Fruit fly (Drosophila melanogaster) whole organism, embryonic: Measurements from ENCODE around the gene amrt.
A peak's percentile ranks its signal among the peaks of the same experiment; 100 is the strongest.

Experiments
- Antp ChIP-seq: fragments of 200-800 bp; sonication (Bioruptor generic); optimal IDR thresholded peaks from 3 replicates; lab custom pipeline; 2016; ENCODE audit warnings: missing biosample characterization, missing genetic modification characterization
- Asciz ChIP-seq: fragments of 200-800 bp; sonication (Bioruptor generic); optimal IDR thresholded peaks from 2 replicates; lab custom pipeline; 2017; ENCODE audit warnings: missing biosample characterization, mild to moderate bottlenecking, missing genetic modification characterization, missing genetic modification reagents
- Atf6 ChIP-seq: fragments of 200-800 bp; sonication (Bioruptor generic); IDR thresholded peaks from 2 replicates; pipeline ENCODE4 v1.3.6; 2022; ENCODE audit warnings: missing biosample characterization, missing genetic modification characterization
- Awh ChIP-seq: fragments of 200-800 bp; sonication (Bioruptor generic); IDR thresholded peaks from 2 replicates; pipeline ENCODE4, ENCODE4 v1.3.6; 2022; ENCODE audit warnings: missing biosample characterization, missing genetic modification characterization
- Bteb2 ChIP-seq: fragments of 200-800 bp; sonication (Bioruptor generic); optimal IDR thresholded peaks from 2 replicates; lab custom pipeline; 2016; ENCODE audit warnings: missing biosample characterization, missing genetic modification characterization
- CG10209 ChIP-seq: fragments of 200-800 bp; sonication (Bioruptor generic); optimal IDR thresholded peaks from 3 replicates; lab custom pipeline; 2017; ENCODE audit warnings: missing biosample characterization, mild to moderate bottlenecking, missing genetic modification characterization, missing genetic modification reagents
- CG10462 ChIP-seq: fragments of 200-800 bp; sonication (Bioruptor generic); optimal IDR thresholded peaks from 2 replicates; lab custom pipeline; 2016; ENCODE audit warnings: missing biosample characterization, missing genetic modification characterization
- CG11696 ChIP-seq: fragments of 200-800 bp; sonication (Bioruptor generic); IDR thresholded peaks from 2 replicates; pipeline ENCODE4 v1.3.6; 2022; ENCODE audit warnings: missing biosample characterization, missing genetic modification characterization
- CG12659 ChIP-seq: fragments of 200-800 bp; sonication (Bioruptor generic); optimal IDR thresholded peaks from 3 replicates; lab custom pipeline; 2017; ENCODE audit warnings: mild to moderate bottlenecking, missing biosample characterization, missing genetic modification reagents, missing genetic modification characterization
- CG16779 ChIP-seq: fragments of 200-800 bp; sonication (Bioruptor generic); IDR thresholded peaks from 2 replicates; pipeline ENCODE4 v1.3.6; 2022; ENCODE audit warnings: missing biosample characterization, missing genetic modification characterization
- CG17328 ChIP-seq: fragments of 200-800 bp; sonication (Bioruptor generic); IDR thresholded peaks from 2 replicates; pipeline ENCODE4 v1.3.6; 2022; ENCODE audit warnings: missing biosample characterization, missing genetic modification characterization
- CG17912 ChIP-seq: fragments of 200-800 bp; sonication (Bioruptor generic); optimal IDR thresholded peaks from 2 replicates; lab custom pipeline; 2018; ENCODE audit warnings: missing biosample characterization, mild to moderate bottlenecking, missing genetic modification characterization
- CG18262 ChIP-seq: fragments of 200-800 bp; optimal IDR thresholded peaks from 3 replicates; lab custom pipeline; 2019; ENCODE audit warnings: missing biosample characterization, mild to moderate bottlenecking, missing genetic modification characterization, moderate library complexity
- CG2116 ChIP-seq: fragments of 200-800 bp; sonication (Bioruptor generic); optimal IDR thresholded peaks from 3 replicates; lab custom pipeline; 2018; ENCODE audit warnings: missing biosample characterization, mild to moderate bottlenecking, missing genetic modification characterization
- CG3281 ChIP-seq: fragments of 200-800 bp; sonication (Bioruptor generic); optimal IDR thresholded peaks from 3 replicates; lab custom pipeline; 2017; ENCODE audit warnings: missing biosample characterization, mild to moderate bottlenecking, missing genetic modification characterization
- CG33557 ChIP-seq: fragments of 200-800 bp; sonication (Bioruptor generic); optimal IDR thresholded peaks from 2 replicates; lab custom pipeline; 2019; ENCODE audit warnings: missing biosample characterization, mild to moderate bottlenecking, missing genetic modification characterization, moderate library complexity
- CG3847 ChIP-seq: fragments of 200-800 bp; sonication (Bioruptor generic); IDR thresholded peaks from 2 replicates; pipeline ENCODE4 v1.3.6; 2022; ENCODE audit warnings: missing biosample characterization, missing genetic modification characterization
- CG8290 ChIP-seq, 3 experiments: fragments of 200-800 bp; sonication (Bioruptor generic); optimal IDR thresholded peaks; 2 replicates each; lab custom pipeline; 2016 to 2019; ENCODE audit warnings: missing biosample characterization in 3 of 3, missing genetic modification characterization in 3 of 3, mild to moderate bottlenecking in 2 of 3, moderate library complexity in 1 of 3
- CG9727 ChIP-seq: fragments of 200-800 bp; sonication (Bioruptor generic); optimal IDR thresholded peaks from 3 replicates; lab custom pipeline; 2017; ENCODE audit warnings: missing biosample characterization, mild to moderate bottlenecking, missing genetic modification characterization
- CG9817 ChIP-seq: fragments of 200-800 bp; sonication (Bioruptor generic); optimal IDR thresholded peaks from 2 replicates; lab custom pipeline; 2018; ENCODE audit warnings: missing biosample characterization, mild to moderate bottlenecking, missing genetic modification characterization, moderate library complexity
- CG9932 ChIP-seq: fragments of 200-800 bp; sonication (Bioruptor generic); IDR thresholded peaks from 2 replicates; pipeline ENCODE4 v1.3.6; 2022; ENCODE audit warnings: missing biosample characterization, missing genetic modification characterization
- CrebB ChIP-seq: fragments of 200-800 bp; sonication (Bioruptor generic); optimal IDR thresholded peaks from 3 replicates; lab custom pipeline; 2018; ENCODE audit warnings: missing biosample characterization, mild to moderate bottlenecking, missing genetic modification characterization
- D19A ChIP-seq: fragments of 200-800 bp; optimal IDR thresholded peaks from 3 replicates; lab custom pipeline; 2019; ENCODE audit warnings: missing biosample characterization, mild to moderate bottlenecking, missing genetic modification characterization, moderate library complexity
- Dek ChIP-seq: fragments of 200-800 bp; sonication (Bioruptor generic); optimal IDR thresholded peaks from 3 replicates; lab custom pipeline; 2019; ENCODE audit warnings: missing biosample characterization, mild to moderate bottlenecking, missing genetic modification characterization, moderate library complexity
- Drgx ChIP-seq: fragments of 200-800 bp; sonication (Bioruptor generic); IDR thresholded peaks from 2 replicates; pipeline ENCODE4 v1.3.6; 2022; ENCODE audit warnings: missing biosample characterization, missing genetic modification characterization
- Fer3 ChIP-seq: fragments of 200-800 bp; sonication (Bioruptor generic); optimal IDR thresholded peaks from 2 replicates; lab custom pipeline; 2018; ENCODE audit warnings: missing biosample characterization, mild to moderate bottlenecking, missing genetic modification characterization, moderate library complexity
- Nf-YA ChIP-seq: fragments of 200-800 bp; sonication (Bioruptor generic); IDR thresholded peaks from 2 replicates; pipeline ENCODE4 v1.3.6; 2022; ENCODE audit warnings: missing biosample characterization, missing genetic modification characterization
- Sox100B ChIP-seq: fragments of 200-800 bp; sonication (Bioruptor generic); optimal IDR thresholded peaks from 3 replicates; lab custom pipeline; 2018; ENCODE audit warnings: missing biosample characterization, mild to moderate bottlenecking, missing genetic modification characterization
- Sox102F ChIP-seq: fragments of 200-800 bp; sonication (Bioruptor generic); optimal IDR thresholded peaks from 2 replicates; lab custom pipeline; 2018; ENCODE audit warnings: missing biosample characterization, mild to moderate bottlenecking, missing genetic modification characterization, moderate library complexity
- Taf1 ChIP-seq: fragments of 200-800 bp; sonication (Bioruptor generic); IDR thresholded peaks from 2 replicates; pipeline ENCODE4 v1.3.6; 2022; ENCODE audit warnings: missing biosample characterization, missing genetic modification characterization
- bcd ChIP-seq: fragments of 200-800 bp; sonication (Bioruptor generic); optimal IDR thresholded peaks from 2 replicates; lab custom pipeline; 2017; ENCODE audit warnings: missing biosample characterization, mild to moderate bottlenecking, missing genetic modification characterization
- bigmax ChIP-seq: fragments of 200-800 bp; sonication (Bioruptor generic); optimal IDR thresholded peaks from 2 replicates; lab custom pipeline; 2018; ENCODE audit warnings: missing biosample characterization, mild to moderate bottlenecking, missing genetic modification characterization
- bowl ChIP-seq: fragments of 200-800 bp; sonication (Bioruptor generic); IDR thresholded peaks from 2 replicates; pipeline ENCODE4 v1.3.6; 2022; ENCODE audit warnings: missing biosample characterization, missing genetic modification characterization
- br ChIP-seq: fragments of >200 bp; optimal IDR thresholded peaks from 2 replicates; lab custom pipeline; 2017
- corto ChIP-seq: fragments of 200-800 bp; sonication (Bioruptor generic); optimal IDR thresholded peaks from 2 replicates; lab custom pipeline; 2016; ENCODE audit warnings: missing biosample characterization, mild to moderate bottlenecking, missing genetic modification characterization, moderate library complexity
- crol ChIP-seq: fragments of 200-800 bp; sonication (Bioruptor generic); IDR thresholded peaks from 2 replicates; pipeline ENCODE4 v1.3.6; 2022; ENCODE audit warnings: missing biosample characterization, missing genetic modification characterization
- fd3F ChIP-seq: fragments of 200-800 bp; sonication (Bioruptor generic); optimal IDR thresholded peaks from 2 replicates; lab custom pipeline; 2018; ENCODE audit warnings: missing biosample characterization, mild to moderate bottlenecking, missing genetic modification characterization, moderate library complexity
- gem ChIP-seq: fragments of 200-800 bp; sonication (Bioruptor generic); optimal IDR thresholded peaks from 2 replicates; lab custom pipeline; 2019; ENCODE audit warnings: missing biosample characterization, mild to moderate bottlenecking, missing genetic modification characterization, moderate library complexity
- gfzf ChIP-seq: fragments of 200-800 bp; sonication (Bioruptor generic); optimal IDR thresholded peaks from 2 replicates; lab custom pipeline; 2016; ENCODE audit warnings: missing biosample characterization, mild to moderate bottlenecking, missing genetic modification characterization, moderate library complexity
- lilli ChIP-seq: fragments of 200-800 bp; sonication (Bioruptor generic); optimal IDR thresholded peaks from 3 replicates; lab custom pipeline; 2016; ENCODE audit warnings: missing biosample characterization, missing genetic modification characterization
- nmo ChIP-seq: fragments of 200-800 bp; sonication (Bioruptor generic); optimal IDR thresholded peaks from 2 replicates; lab custom pipeline; 2018; ENCODE audit warnings: missing biosample characterization, mild to moderate bottlenecking, missing genetic modification characterization, moderate library complexity
- odd ChIP-seq: fragments of 200-800 bp; sonication (Bioruptor generic); optimal IDR thresholded peaks from 2 replicates; lab custom pipeline; 2017; ENCODE audit warnings: missing biosample characterization, mild to moderate bottlenecking, missing genetic modification characterization
- org-1 ChIP-seq: fragments of 200-800 bp; sonication (Bioruptor generic); optimal IDR thresholded peaks from 2 replicates; lab custom pipeline; 2017; ENCODE audit warnings: missing biosample characterization, missing genetic modification characterization
- otp ChIP-seq: fragments of 200-800 bp; sonication (Bioruptor generic); IDR thresholded peaks from 3 replicates; pipeline ENCODE4, ENCODE4 v1.3.6; 2022; ENCODE audit warnings: missing biosample characterization, missing genetic modification characterization
- phol ChIP-seq: fragments of 200-800 bp; sonication (Bioruptor generic); optimal IDR thresholded peaks from 3 replicates; lab custom pipeline; 2018; ENCODE audit warnings: missing biosample characterization, mild to moderate bottlenecking, missing genetic modification characterization, moderate library complexity
- pita ChIP-seq: fragments of 200-800 bp; sonication (Bioruptor generic); optimal IDR thresholded peaks from 2 replicates; lab custom pipeline; 2017; ENCODE audit warnings: missing biosample characterization, mild to moderate bottlenecking, missing genetic modification characterization
- slbo ChIP-seq: fragments of 200-800 bp; sonication (Bioruptor generic); IDR thresholded peaks from 2 replicates; pipeline ENCODE4 v1.3.6; 2022; ENCODE audit warnings: missing biosample characterization, missing genetic modification characterization
- sob ChIP-seq: fragments of 200-800 bp; sonication (Bioruptor generic); IDR thresholded peaks from 2 replicates; pipeline ENCODE4 v1.3.6; 2022; ENCODE audit warnings: missing biosample characterization, missing genetic modification characterization
- tup ChIP-seq: fragments of 200-800 bp; sonication (Bioruptor generic); optimal IDR thresholded peaks from 2 replicates; lab custom pipeline; 2016; ENCODE audit warnings: missing biosample characterization, mild to moderate bottlenecking, missing genetic modification characterization, moderate library complexity
- yki ChIP-seq: fragments of >200 bp; optimal IDR thresholded peaks from 3 replicates; lab custom pipeline; 2018

The amrt gene

DNA sequence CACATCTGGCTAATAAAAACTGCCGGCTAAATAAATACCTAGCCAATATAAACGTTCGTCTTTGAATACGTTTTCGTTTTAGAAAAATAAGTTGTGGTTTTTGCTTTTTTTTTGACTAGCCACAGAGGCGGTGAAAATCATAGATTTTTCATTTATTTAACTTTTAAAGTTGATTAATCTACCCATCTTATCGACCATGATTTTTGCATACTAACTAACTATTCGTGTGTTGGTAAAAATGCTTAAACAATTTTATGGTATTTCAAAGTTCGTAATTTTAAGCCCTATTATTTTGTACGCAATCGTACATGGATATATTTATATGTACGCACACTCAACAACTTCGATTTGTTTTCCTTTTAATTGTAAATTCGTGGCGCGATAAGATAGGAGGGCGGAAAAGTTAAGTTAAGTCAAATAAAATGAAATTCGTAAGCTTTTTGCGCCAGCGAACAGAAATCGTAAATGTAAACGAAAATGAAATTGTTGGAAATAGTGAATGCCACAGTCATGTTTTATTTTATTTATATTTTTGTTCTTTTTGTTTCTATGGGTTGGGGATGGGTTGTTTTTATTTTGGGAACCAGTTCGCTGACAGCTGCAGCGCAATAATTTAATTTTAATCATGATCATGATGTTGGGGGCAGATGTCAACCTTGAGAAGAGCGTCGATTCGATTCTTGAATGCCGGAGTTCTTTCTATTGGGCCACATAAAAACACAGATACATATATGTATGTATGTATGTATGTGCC, 35.3 kb downstream of the amrt start (continued):
- TF ChIP-seq odd (peak; percentile 21), Asciz (GFP tag; lab: Kevin White, UChicago) (no peak), nmo (peak; percentile 10), lilli (GFP tag; lab: Kevin White, UChicago) (no peak), Bteb2 (GFP tag; lab: Kevin White, UChicago) (peak; percentile 24), br (no peak), CG3281 (peak; percentile 42), gem (peak; percentile 73), Sox100B (GFP tag; lab: Kevin White, UChicago) (no peak), bcd (GFP tag; lab: Kevin White, UChicago) (peak; percentile 42), Drgx (GFP tag; lab: Robert Waterston, UW) (peak; percentile 61), CG33557 (no peak), CG8290 (GFP tag; optimal IDR thresholded peaks at IDR 0.05; lab: Kevin White, UChicago) (no peak), CG8290 (tag; optimal IDR thresholded peaks at IDR 0.05; lab: Kevin White, UChicago) (peak in 1 of 2 experiments; percentile 27), otp (GFP tag; lab: Robert Waterston, UW) (0 out of 3 replicates have a peak, but pooled peaks have one; percentile 10), D19A (tag; lab: Kevin White, UChicago) (peak; percentile 26), Taf1 (GFP tag; lab: Robert Waterston, UW) (0 out of 2 replicates have a peak, but pooled peaks have one; percentile 25), phol (tag; lab: Kevin White, UChicago) (peak; percentile 25), org-1 (GFP tag; lab: Kevin White, UChicago) (no peak), slbo (GFP tag; lab: Robert Waterston, UW) (peak; percentile 46), Fer3 (tag; lab: Kevin White, UChicago) (peak; percentile 52), CG10462 (GFP tag; lab: Kevin White, UChicago) (no peak), CG16779 (no peak), corto (GFP tag; lab: Kevin White, UChicago) (no peak), tup (no peak), CG11696 (GFP tag; lab: Robert Waterston, UW) (peak; percentile 90), Atf6 (peak; percentile 76), CG2116 (GFP tag; lab: Kevin White, UChicago) (no peak), crol (GFP tag; lab: Robert Waterston, UW) (no peak), bowl (GFP tag; lab: Robert Waterston, UW) (no peak), CG9932 (0 out of 2 replicates have a peak, but pooled peaks have one; percentile 16), CG9817 (tag; lab: Kevin White, UChicago) (peak; percentile 14), sob (GFP tag; lab: Robert Waterston, UW) (no peak), pita (GFP tag; lab: Kevin White, UChicago) (no peak), CG12659 (peak; percentile 21), CG17328 (GFP tag; lab: Robert Waterston, UW) (peak; percentile 23; the same call in 1 of the 2 replicates), CG10209 (GFP tag; lab: Kevin White, UChicago) (no peak), bigmax (no peak), CG3847 (GFP tag; lab: Robert Waterston, UW) (no peak), Sox102F (GFP tag; lab: Kevin White, UChicago) (peak; percentile 65), gfzf (GFP tag; lab: Kevin White, UChicago) (no peak), fd3F (GFP tag; lab: Kevin White, UChicago) (peak; percentile 8), Awh (peak; percentile 23; the same call in 1 of the 2 replicates), CG17912 (GFP tag; lab: Kevin White, UChicago) (no peak), Antp (GFP tag; lab: Kevin White, UChicago) (no peak), CG9727 (peak; percentile 40), yki (lab: Kevin White, UChicago) (no peak), CG18262 (peak; percentile 36), CrebB (tag; lab: Kevin White, UChicago) (peak; percentile 19), Dek (tag; lab: Kevin White, UChicago) (peak; percentile 27), Nf-YA (no peak)
